Fruit fly (Drosophila melanogaster): ENCODE results near the gene pths.

The pths gene

dm6 chr2L:21153844-21154243 lies 10.8 kb downstream of the pths start (continued):
- no peak for TF ChIP-seq z (GFP tag; IDR thresholded peaks at IDR 0.05)
- TF ChIP-seq CG16815 (GFP tag; optimal IDR thresholded peaks at IDR 0.05), result no peak
- no peak for TF ChIP-seq wek (GFP tag; optimal IDR thresholded peaks at IDR 0.05)
- no peak for TF ChIP-seq CG13424 (tag; optimal IDR thresholded peaks at IDR 0.05)
- no peak for TF ChIP-seq emc (GFP tag; optimal IDR thresholded peaks at IDR 0.05)
- TF ChIP-seq insv (GFP tag; optimal IDR thresholded peaks at IDR 0.05), result no peak
- TF ChIP-seq CG14050 (GFP tag; IDR thresholded peaks at IDR 0.05), result no peak
- TF ChIP-seq CG4617 (GFP tag; optimal IDR thresholded peaks at IDR 0.05; ENCODE audit: borderline replicate concordance), result peak; percentile 6
- peak; percentile 62 for TF ChIP-seq CG13287 (GFP tag; IDR thresholded peaks at IDR 0.05; ENCODE audit: partially characterized antibody)
- TF ChIP-seq p53 (GFP tag; optimal IDR thresholded peaks at IDR 0.05), result no peak
- no peak for TF ChIP-seq HLH54F (GFP tag; optimal IDR thresholded peaks at IDR 0.05)
- no peak for TF ChIP-seq Blimp-1 (GFP tag; optimal IDR thresholded peaks at IDR 0.05)
- TF ChIP-seq gem (tag; optimal IDR thresholded peaks at IDR 0.05), result no peak
- TF ChIP-seq CG18011 (GFP tag; optimal IDR thresholded peaks at IDR 0.05), result no peak
- no peak for TF ChIP-seq Lim3 (GFP tag; IDR thresholded peaks at IDR 0.05)
- no peak for TF ChIP-seq dpn (GFP tag; optimal IDR thresholded peaks at IDR 0.05)
- TF ChIP-seq CG11723 (GFP tag; optimal IDR thresholded peaks at IDR 0.05), result no peak
- no peak for TF ChIP-seq Pdp1 (GFP tag; optimal IDR thresholded peaks at IDR 0.05)
- no peak for TF ChIP-seq az2 (GFP tag; optimal IDR thresholded peaks at IDR 0.05)
- no peak for TF ChIP-seq Hmr (GFP tag; optimal IDR thresholded peaks at IDR 0.05)
- no peak for TF ChIP-seq Poxn (GFP tag; IDR thresholded peaks at IDR 0.05)
- no peak for TF ChIP-seq ab (GFP tag; optimal IDR thresholded peaks at IDR 0.05)
- TF ChIP-seq CG3407 (GFP tag; optimal IDR thresholded peaks at IDR 0.05), result no peak
- TF ChIP-seq jigr1 (GFP tag; IDR thresholded peaks at IDR 0.05), result no peak

- no peak for TF ChIP-seq lov (optimal IDR thresholded peaks at IDR 0.05)
- TF ChIP-seq lov (GFP tag; IDR thresholded peaks at IDR 0.05), result no peak
- TF ChIP-seq caup (GFP tag; optimal IDR thresholded peaks at IDR 0.05; ENCODE audit: severe bottlenecking), result no peak
- peak; percentile 33 for TF ChIP-seq trem (tag; optimal IDR thresholded peaks at IDR 0.05)
- TF ChIP-seq ken (GFP tag; IDR thresholded peaks at IDR 0.05), result peak; percentile 75
- no peak for TF ChIP-seq CG31365 (tag; optimal IDR thresholded peaks at IDR 0.05)
- TF ChIP-seq odd (GFP tag; optimal IDR thresholded peaks at IDR 0.05), result no peak
- no peak for TF ChIP-seq CG31224 (GFP tag; IDR thresholded peaks at IDR 0.05)
- no peak for TF ChIP-seq sd (tag; optimal IDR thresholded peaks at IDR 0.05)
- peak; percentile 75 for TF ChIP-seq dm (GFP tag; optimal IDR thresholded peaks at IDR 0.05)
- TF ChIP-seq Oli (tag; optimal IDR thresholded peaks at IDR 0.05), result no peak
- TF ChIP-seq Meics (GFP tag; optimal IDR thresholded peaks at IDR 0.05), result peak; percentile 11
- TF ChIP-seq CG11723 (GFP tag; optimal IDR thresholded peaks at IDR 0.05), result no peak
- peak; percentile 22 for TF ChIP-seq CoRest (tag; optimal IDR thresholded peaks at IDR 0.05)
- TF ChIP-seq Doc3 (GFP tag; IDR thresholded peaks at IDR 0.05; ENCODE audit: partially characterized antibody), result peak; percentile 57; the same call in 2 of the 3 replicates
- TF ChIP-seq crc (GFP tag; optimal IDR thresholded peaks at IDR 0.05), result no peak
- TF ChIP-seq fd3F (GFP tag; optimal IDR thresholded peaks at IDR 0.05), result no peak
- no peak for TF ChIP-seq ab (GFP tag; optimal IDR thresholded peaks at IDR 0.05)
- no peak for TF ChIP-seq CG12744 (GFP tag; optimal IDR thresholded peaks at IDR 0.05)
- TF ChIP-seq bowl (GFP tag; IDR thresholded peaks at IDR 0.05), result no peak
- TF ChIP-seq CG6272 (GFP tag; IDR thresholded peaks at IDR 0.05), result peak; percentile 50; the same call in 1 of the 2 replicates
- TF ChIP-seq br (optimal IDR thresholded peaks at IDR 0.05), result no peak
- no peak for TF ChIP-seq schlank (tag; optimal IDR thresholded peaks at IDR 0.05)
- no peak for TF ChIP-seq hkb (optimal IDR thresholded peaks at IDR 0.05)
- no peak for TF ChIP-seq hkb (GFP tag; IDR thresholded peaks at IDR 0.05)
- no peak for TF ChIP-seq HmgD (GFP tag; optimal IDR thresholded peaks at IDR 0.05)
- TF ChIP-seq CG30403 (GFP tag; optimal IDR thresholded peaks at IDR 0.05), result peak; percentile 51
- no peak for TF ChIP-seq CG11398 (GFP tag; optimal IDR thresholded peaks at IDR 0.05)
These were observed 13.4 kb downstream of the pths start, which contains the start of the genes Mpp6 and E2f2 for dm6 chr2L:21156156-21157040. Gene Mpp6, plus strand, starts transcription at chr2L:21156288. Gene E2f2, minus strand, starts transcription at chr2L:21156749.
